Fruit fly (Drosophila melanogaster) whole organism, adult: Measurements from ENCODE around the gene Ilp7.
A peak's percentile ranks its signal among the peaks of the same experiment; 100 is the strongest.

Experiments
- CG11617 ChIP-seq: fragments of 200-800 bp; sonication (Bioruptor generic); optimal IDR thresholded peaks from 2 replicates; lab custom pipeline; 2017; ENCODE audit warnings: mild to moderate bottlenecking, missing biosample characterization, missing genetic modification reagents, missing genetic modification characterization
- CG12768 ChIP-seq: fragments of 200-800 bp; sonication (Bioruptor generic); optimal IDR thresholded peaks from 2 replicates; lab custom pipeline; 2017; ENCODE audit warnings: missing biosample characterization, missing genetic modification characterization, mild to moderate bottlenecking, moderate library complexity, missing genetic modification reagents
- CG14711 ChIP-seq: fragments of 200-800 bp; sonication (Bioruptor generic); optimal IDR thresholded peaks from 2 replicates; lab custom pipeline; 2018; ENCODE audit warnings: missing biosample characterization, mild to moderate bottlenecking, missing genetic modification characterization, moderate library complexity
- CG1620 ChIP-seq: fragments of 200-800 bp; sonication (Bioruptor generic); optimal IDR thresholded peaks from 2 replicates; lab custom pipeline; 2016; ENCODE audit warnings: missing biosample characterization, missing genetic modification characterization
- CG33017 ChIP-seq: fragments of 200-800 bp; sonication (Bioruptor generic); optimal IDR thresholded peaks from 2 replicates; lab custom pipeline; 2018; ENCODE audit warnings: missing biosample characterization, mild to moderate bottlenecking, missing genetic modification characterization, moderate library complexity
- CG5204 ChIP-seq: fragments of 200-800 bp; sonication (Bioruptor generic); optimal IDR thresholded peaks from 2 replicates; lab custom pipeline; 2016; ENCODE audit warnings: missing biosample characterization, missing genetic modification characterization
- CG7045 ChIP-seq: fragments of 200-800 bp; sonication (Bioruptor generic); optimal IDR thresholded peaks from 2 replicates; lab custom pipeline; 2017; ENCODE audit warnings: missing biosample characterization, mild to moderate bottlenecking, missing genetic modification characterization
- CG7101 ChIP-seq: fragments of 200-800 bp; sonication (Bioruptor generic); optimal IDR thresholded peaks from 2 replicates; lab custom pipeline; 2018; ENCODE audit warnings: missing biosample characterization, mild to moderate bottlenecking, missing genetic modification characterization, moderate library complexity
- Clk ChIP-seq: fragments of 200-800 bp; sonication (Bioruptor generic); optimal IDR thresholded peaks from 2 replicates; lab custom pipeline; 2017; ENCODE audit warnings: missing biosample characterization, missing genetic modification characterization
- Crg-1 ChIP-seq: fragments of 200-800 bp; sonication (Bioruptor generic); optimal IDR thresholded peaks from 2 replicates; lab custom pipeline; 2016; ENCODE audit warnings: missing biosample characterization, missing genetic modification characterization
- Hr96 ChIP-seq: fragments of 200-800 bp; sonication (Bioruptor generic); optimal IDR thresholded peaks from 2 replicates; lab custom pipeline; 2016; ENCODE audit warnings: missing biosample characterization, missing genetic modification characterization
- Mnt ChIP-seq: fragments of 200-800 bp; sonication (Bioruptor generic); optimal IDR thresholded peaks from 2 replicates; lab custom pipeline; 2016; ENCODE audit warnings: missing biosample characterization, mild to moderate bottlenecking, missing genetic modification characterization
- bab1 ChIP-seq: fragments of 200-800 bp; sonication (Bioruptor generic); optimal IDR thresholded peaks from 3 replicates; lab custom pipeline; 2019; ENCODE audit warnings: missing biosample characterization, mild to moderate bottlenecking, missing genetic modification characterization, moderate library complexity
- cic ChIP-seq: fragments of 200-800 bp; sonication (Bioruptor generic); optimal IDR thresholded peaks from 2 replicates; lab custom pipeline; 2017; ENCODE audit warnings: missing biosample characterization, mild to moderate bottlenecking, missing genetic modification characterization, moderate library complexity
- cnc ChIP-seq, 2 experiments: fragments of >200 bp; optimal IDR thresholded peaks; 2 replicates each; lab custom pipeline; 2017
- kay ChIP-seq: fragments of 200-800 bp; sonication (Bioruptor generic); peaks from one replicate; lab custom pipeline; 2016; ENCODE audit warnings: missing biosample characterization, missing genetic modification characterization, borderline replicate concordance
- ovo ChIP-seq: fragments of 200-800 bp; sonication (Bioruptor generic); optimal IDR thresholded peaks from 2 replicates; lab custom pipeline; 2016; ENCODE audit warnings: missing biosample characterization, missing genetic modification characterization
- pad ChIP-seq: fragments of 200-800 bp; sonication (Bioruptor generic); optimal IDR thresholded peaks from 3 replicates; lab custom pipeline; 2017; ENCODE audit warnings: missing biosample characterization, missing genetic modification characterization, mild to moderate bottlenecking, moderate library complexity, missing genetic modification reagents
- tj ChIP-seq: fragments of 200-800 bp; sonication (Bioruptor generic); optimal IDR thresholded peaks from 3 replicates; lab custom pipeline; 2017; ENCODE audit warnings: missing biosample characterization, mild to moderate bottlenecking, missing genetic modification characterization, moderate library complexity
- toe ChIP-seq: fragments of 200-800 bp; sonication (Bioruptor generic); optimal IDR thresholded peaks from 2 replicates; lab custom pipeline; 2016; ENCODE audit warnings: missing biosample characterization, missing genetic modification characterization

Ilp7 gene

dm6 chrX:3679921-3680702 lies 12.7 kb downstream of the Ilp7 start:
- TF ChIP-seq CG12768: no peak
- TF ChIP-seq pad (GFP tag; lab: Kevin White, UChicago): peak; percentile 41
- TF ChIP-seq bab1 (GFP tag; lab: Kevin White, UChicago): peak; percentile 4
- no peak for TF ChIP-seq cnc (optimal IDR thresholded peaks at IDR 0.05; lab: Kevin White, UChicago)
- no peak for TF ChIP-seq CG7045 (GFP tag; lab: Kevin White, UChicago)
- no peak for TF ChIP-seq CG5204
- no peak for TF ChIP-seq cic
- TF ChIP-seq CG1620 (GFP tag; lab: Kevin White, UChicago): no peak
- TF ChIP-seq toe: no peak
- no peak for TF ChIP-seq Crg-1 (GFP tag; lab: Kevin White, UChicago)
- TF ChIP-seq CG11617: no peak
- peak; percentile 80 for TF ChIP-seq kay
- TF ChIP-seq Hr96 (GFP tag; lab: Kevin White, UChicago): no peak
- TF ChIP-seq Clk (GFP tag; lab: Kevin White, UChicago): no peak
- peak; percentile 54 for TF ChIP-seq ovo
- TF ChIP-seq CG14711 (tag; lab: Kevin White, UChicago): no peak
- no peak for TF ChIP-seq CG7101 (tag; lab: Kevin White, UChicago)
- TF ChIP-seq CG33017 (tag; lab: Kevin White, UChicago): no peak
- TF ChIP-seq Mnt (GFP tag; lab: Kevin White, UChicago): no peak
- TF ChIP-seq tj (GFP tag; lab: Kevin White, UChicago): peak; percentile 86

dm6 chrX:3680703-3681270 lies 13.4 kb downstream of the Ilp7 start:
- TF ChIP-seq Hr96 (GFP tag; lab: Kevin White, UChicago) (peak; percentile 28), bab1 (GFP tag; lab: Kevin White, UChicago) (peak; percentile 48), CG7101 (tag; lab: Kevin White, UChicago) (no peak), CG14711 (tag; lab: Kevin White, UChicago) (peak; percentile 21), CG12768 (no peak), CG11617 (peak; percentile 36)

dm6 chrX:3681729-3682482 lies 14.5 kb downstream of the Ilp7 start:
- peak; percentile 84 for TF ChIP-seq bab1 (GFP tag; lab: Kevin White, UChicago)
- peak; percentile 53 for TF ChIP-seq Crg-1 (GFP tag; lab: Kevin White, UChicago)
- peak; percentile 28 for TF ChIP-seq ovo
- TF ChIP-seq pad (GFP tag; lab: Kevin White, UChicago): peak; percentile 59
- TF ChIP-seq Clk (GFP tag; lab: Kevin White, UChicago): no peak
- TF ChIP-seq CG14711 (tag; lab: Kevin White, UChicago): peak; percentile 80
- TF ChIP-seq cnc (optimal IDR thresholded peaks at IDR 0.05; lab: Kevin White, UChicago): no peak
- TF ChIP-seq cic: peak; percentile 66
- peak; percentile 80 for TF ChIP-seq CG11617
- peak; percentile 61 for TF ChIP-seq tj (GFP tag; lab: Kevin White, UChicago)
- peak; percentile 64 for TF ChIP-seq CG33017 (tag; lab: Kevin White, UChicago)
- TF ChIP-seq CG12768: peak; percentile 72
- TF ChIP-seq CG5204: peak; percentile 48
- TF ChIP-seq kay: no peak
- TF ChIP-seq Hr96 (GFP tag; lab: Kevin White, UChicago): peak; percentile 62
- peak; percentile 52 for TF ChIP-seq CG7045 (GFP tag; lab: Kevin White, UChicago)
- peak; percentile 86 for TF ChIP-seq CG7101 (tag; lab: Kevin White, UChicago)
- peak; percentile 87 for TF ChIP-seq Mnt (GFP tag; lab: Kevin White, UChicago)
- peak; percentile 23 for TF ChIP-seq toe
- TF ChIP-seq CG1620 (GFP tag; lab: Kevin White, UChicago): peak; percentile 2

- TF ChIP-seq cic (no peak), tj (GFP tag; lab: Kevin White, UChicago) (peak; percentile 25), CG12768 (peak; percentile 22), Mnt (GFP tag; lab: Kevin White, UChicago) (no peak), Hr96 (GFP tag; lab: Kevin White, UChicago) (no peak), cnc (optimal IDR thresholded peaks at IDR 0.05; lab: Kevin White, UChicago) (no peak), pad (GFP tag; lab: Kevin White, UChicago) (no peak), kay (peak; percentile 79)
Measured at dm6 chrX:3682483-3682813, 15.0 kb downstream of the Ilp7 start.

- TF ChIP-seq toe: no peak
- no peak for TF ChIP-seq ovo
- no peak for TF ChIP-seq CG5204
- no peak for TF ChIP-seq Hr96 (GFP tag; lab: Kevin White, UChicago)
- TF ChIP-seq Crg-1 (GFP tag; lab: Kevin White, UChicago): no peak
- no peak for TF ChIP-seq CG11617
- TF ChIP-seq pad (GFP tag; lab: Kevin White, UChicago): no peak
- no peak for TF ChIP-seq tj (GFP tag; lab: Kevin White, UChicago)
- TF ChIP-seq CG33017 (tag; lab: Kevin White, UChicago): no peak
- TF ChIP-seq Mnt (GFP tag; lab: Kevin White, UChicago): no peak
- no peak for TF ChIP-seq CG1620 (GFP tag; lab: Kevin White, UChicago)
- TF ChIP-seq Clk (GFP tag; lab: Kevin White, UChicago): no peak
- no peak for TF ChIP-seq CG7101 (tag; lab: Kevin White, UChicago)
- TF ChIP-seq kay: no peak
- TF ChIP-seq CG12768: no peak
- no peak for TF ChIP-seq CG7045 (GFP tag; lab: Kevin White, UChicago)
- no peak for TF ChIP-seq cnc (optimal IDR thresholded peaks at IDR 0.05; lab: Kevin White, UChicago)
Measured at dm6 chrX:3684809-3685533, 17.6 kb downstream of the Ilp7 start.
